Worm (Caenorhabditis elegans) whole organism, L1 larva: ENCODE results near the gene acr-9.

Source experiments
- C04F5.9 ChIP-seq: sonication (generic microtip); optimal IDR thresholded peaks from 2 replicates; lab custom pipeline; 2016; ENCODE audit warnings: missing genetic modification characterization, missing compliant biosample characterization
- F16B12.6 ChIP-seq: fragments of 150-350 bp; optimal IDR thresholded peaks from 2 replicates; lab custom pipeline; 2014; ENCODE audit warnings: missing biosample characterization, missing genetic modification characterization
- alr-1 ChIP-seq: fragments of 200-800 bp; sonication (Bioruptor generic); optimal IDR thresholded peaks from 2 replicates; lab custom pipeline; 2018; ENCODE audit warnings: borderline replicate concordance, mild to moderate bottlenecking, missing genetic modification characterization, missing compliant biosample characterization
- aly-2 ChIP-seq: fragments of 150-350 bp; optimal IDR thresholded peaks from 2 replicates; lab custom pipeline; 2014; ENCODE audit warnings: missing biosample characterization, missing genetic modification characterization
- ama-1 ChIP-seq: fragments of 150-350 bp; optimal IDR thresholded peaks from 2 replicates; lab custom pipeline; 2014
- blmp-1 ChIP-seq: fragments of 150-350 bp; optimal IDR thresholded peaks from 2 replicates; lab custom pipeline; 2014; ENCODE audit warnings: missing biosample characterization, missing genetic modification characterization
- ceh-82 ChIP-seq, 3 experiments: fragments of 150-350 bp in 1 of 3; sonication (generic microtip) in 2 of 3; optimal IDR thresholded peaks; 2 replicates each; lab custom pipeline; 2014 to 2017; ENCODE audit warnings: missing biosample characterization in 3 of 3, missing genetic modification characterization in 3 of 3
- ces-1 ChIP-seq: fragments of 150-350 bp; optimal IDR thresholded peaks from 2 replicates; lab custom pipeline; 2014; ENCODE audit warnings: missing biosample characterization, missing genetic modification reagents, missing genetic modification characterization
- efl-3 ChIP-seq: fragments of 200-800 bp; sonication (Bioruptor generic); optimal IDR thresholded peaks from 2 replicates; lab custom pipeline; 2018; ENCODE audit warnings: mild to moderate bottlenecking, missing genetic modification characterization, missing compliant biosample characterization
- egl-13 ChIP-seq: sonication (generic microtip); optimal IDR thresholded peaks from 2 replicates; lab custom pipeline; 2016; ENCODE audit warnings: missing genotype, missing genetic modification reagents, missing genetic modification characterization, missing compliant biosample characterization
- elt-2 ChIP-seq: sonication (generic microtip); optimal IDR thresholded peaks from 2 replicates; lab custom pipeline; 2016; ENCODE audit warnings: missing genetic modification characterization, mild to moderate bottlenecking, inconsistent platforms, missing compliant biosample characterization, missing genetic modification reagents
- elt-3 ChIP-seq, 6 experiments: fragments of 150-350 bp in 1 of 6; sonication (generic microtip); optimal IDR thresholded peaks; 2 replicates each; lab custom pipeline; 2017 to 2018; ENCODE audit warnings: missing biosample characterization in 6 of 6, missing genetic modification characterization in 6 of 6, inconsistent platforms in 1 of 6
- ets-5 ChIP-seq: fragments of 200-800 bp; sonication (Bioruptor generic); IDR thresholded peaks from 2 replicates; pipeline ENCODE4 v1.3.6; 2022; ENCODE audit warnings: missing genetic modification characterization, missing compliant biosample characterization
- fkh-8 ChIP-seq: sonication (generic microtip); optimal IDR thresholded peaks from 2 replicates; lab custom pipeline; 2016; ENCODE audit warnings: mild to moderate bottlenecking, missing genetic modification characterization, missing compliant biosample characterization
- grh-1 ChIP-seq: fragments of 200-800 bp; sonication (Bioruptor generic); IDR thresholded peaks from 2 replicates; pipeline ENCODE4 v1.3.6; 2022; ENCODE audit warnings: missing genetic modification reagents, missing genetic modification characterization, missing compliant biosample characterization
- hpl-2 ChIP-seq: fragments of 150-350 bp; optimal IDR thresholded peaks from 2 replicates; lab custom pipeline; 2014; ENCODE audit warnings: missing biosample characterization, missing genetic modification reagents, missing genetic modification characterization
- irx-1 ChIP-seq: sonication (generic microtip); optimal IDR thresholded peaks from 2 replicates; lab custom pipeline; 2016; ENCODE audit warnings: missing genetic modification characterization, missing compliant biosample characterization
- isw-1 ChIP-seq: fragments of 200-800 bp; sonication (Bioruptor generic); IDR thresholded peaks from 2 replicates; pipeline ENCODE4 v1.3.6; 2022; ENCODE audit warnings: missing genetic modification characterization, missing compliant biosample characterization
- jun-1 ChIP-seq: fragments of 150-350 bp; optimal IDR thresholded peaks from 2 replicates; lab custom pipeline; 2014; ENCODE audit warnings: missing biosample characterization, missing genetic modification reagents, missing genetic modification characterization
- lin-14 ChIP-seq: fragments of 200-800 bp; sonication (Bioruptor generic); optimal IDR thresholded peaks from 2 replicates; lab custom pipeline; 2018; ENCODE audit warnings: mild to moderate bottlenecking, missing genetic modification characterization, moderate library complexity, missing compliant biosample characterization
- lin-35 ChIP-seq, 2 experiments: fragments of 150-350 bp; optimal IDR thresholded peaks; 2 replicates each; lab custom pipeline; 2014; ENCODE audit warnings: missing biosample characterization in 2 of 2, missing genetic modification characterization in 2 of 2, missing genetic modification reagents in 2 of 2
- lir-3 ChIP-seq: sonication (generic microtip); optimal IDR thresholded peaks from 2 replicates; lab custom pipeline; 2016; ENCODE audit warnings: mild to moderate bottlenecking, missing genetic modification characterization, moderate library complexity, missing compliant biosample characterization; ENCODE audit not compliant: poor library complexity
- lsy-2 ChIP-seq, 2 experiments: fragments of 150-350 bp; optimal IDR thresholded peaks; 2 replicates each; lab custom pipeline; 2014; ENCODE audit warnings: missing biosample characterization in 2 of 2, missing genetic modification characterization in 2 of 2
- mep-1 ChIP-seq: fragments of 150-350 bp; optimal IDR thresholded peaks from 2 replicates; lab custom pipeline; 2014; ENCODE audit warnings: missing biosample characterization, missing genetic modification characterization
- nhr-12 ChIP-seq: sonication (generic microtip); optimal IDR thresholded peaks from 2 replicates; lab custom pipeline; 2017; ENCODE audit warnings: missing biosample characterization, missing genetic modification characterization
- nhr-20 ChIP-seq: sonication (generic microtip); optimal IDR thresholded peaks from 2 replicates; lab custom pipeline; 2016; ENCODE audit warnings: mild to moderate bottlenecking, missing genetic modification characterization, missing compliant biosample characterization
- nhr-237 ChIP-seq: fragments of 150-350 bp; optimal IDR thresholded peaks from 2 replicates; lab custom pipeline; 2014; ENCODE audit warnings: missing biosample characterization, missing genetic modification characterization
- nhr-28 ChIP-seq: fragments of 150-350 bp; optimal IDR thresholded peaks from 2 replicates; lab custom pipeline; 2014; ENCODE audit warnings: missing biosample characterization, missing genetic modification characterization
- nhr-71 ChIP-seq: sonication (generic microtip); optimal IDR thresholded peaks from 2 replicates; lab custom pipeline; 2016; ENCODE audit warnings: mild to moderate bottlenecking, missing genetic modification characterization, moderate library complexity, missing compliant biosample characterization
- nhr-77 ChIP-seq: fragments of 150-350 bp; optimal IDR thresholded peaks from 2 replicates; lab custom pipeline; 2014; ENCODE audit warnings: missing biosample characterization, missing genetic modification characterization
- nhr-84 ChIP-seq: sonication (generic microtip); optimal IDR thresholded peaks from 2 replicates; lab custom pipeline; 2017; ENCODE audit warnings: missing biosample characterization, missing genetic modification characterization
- nhr-85 ChIP-seq: sonication (generic microtip); peaks from one replicate; lab custom pipeline; 2016; ENCODE audit warnings: missing genetic modification characterization, inconsistent platforms, missing compliant biosample characterization
- pag-3 ChIP-seq: sonication (generic microtip); optimal IDR thresholded peaks from 2 replicates; lab custom pipeline; 2017; ENCODE audit warnings: missing genetic modification characterization, mild to moderate bottlenecking, missing compliant biosample characterization, antibody characterized with exemption, borderline replicate concordance; ENCODE audit not compliant: insufficient read depth
- pqm-1 ChIP-seq: sonication (generic microtip); optimal IDR thresholded peaks from 3 replicates; lab custom pipeline; 2017; ENCODE audit warnings: missing biosample characterization, missing genetic modification characterization
- rnt-1 ChIP-seq: sonication (generic microtip); optimal IDR thresholded peaks from 2 replicates; lab custom pipeline; 2016; ENCODE audit warnings: mild to moderate bottlenecking, missing genetic modification characterization, moderate library complexity, missing compliant biosample characterization
- skn-1 ChIP-seq: fragments of 150-350 bp; optimal IDR thresholded peaks from 2 replicates; lab custom pipeline; 2014; ENCODE audit warnings: missing biosample characterization, missing genetic modification characterization
- snpc-4 ChIP-seq: fragments of 150-350 bp; optimal IDR thresholded peaks from 2 replicates; lab custom pipeline; 2014; ENCODE audit warnings: missing biosample characterization, missing genetic modification characterization
- snu-23 ChIP-seq: sonication (generic microtip); optimal IDR thresholded peaks from 2 replicates; lab custom pipeline; 2016; ENCODE audit warnings: missing genetic modification characterization, missing compliant biosample characterization
- sox-4 ChIP-seq: sonication (generic microtip); optimal IDR thresholded peaks from 2 replicates; lab custom pipeline; 2016; ENCODE audit warnings: missing genetic modification characterization, missing compliant biosample characterization
- sptf-1 ChIP-seq: fragments of 150-350 bp; optimal IDR thresholded peaks from 2 replicates; lab custom pipeline; 2014; ENCODE audit warnings: missing biosample characterization, missing genetic modification characterization
- sup-37 ChIP-seq: fragments of 200-800 bp; sonication (Bioruptor generic); optimal IDR thresholded peaks from 2 replicates; lab custom pipeline; 2018; ENCODE audit warnings: mild to moderate bottlenecking, missing genetic modification characterization, missing compliant biosample characterization
- tlp-1 ChIP-seq: fragments of 150-350 bp; optimal IDR thresholded peaks from 2 replicates; lab custom pipeline; 2014; ENCODE audit warnings: missing biosample characterization, missing genetic modification characterization
- unc-130 ChIP-seq: fragments of 150-350 bp; optimal IDR thresholded peaks from 2 replicates; lab custom pipeline; 2017; ENCODE audit warnings: missing biosample characterization, missing genetic modification characterization, inconsistent platforms
- unc-30 ChIP-seq: sonication (generic microtip); optimal IDR thresholded peaks from 2 replicates; lab custom pipeline; 2017; ENCODE audit warnings: missing biosample characterization, missing genetic modification characterization
- xbp-1 ChIP-seq: sonication (generic microtip); optimal IDR thresholded peaks from 2 replicates; lab custom pipeline; 2016; ENCODE audit warnings: missing genetic modification characterization, missing compliant biosample characterization
- zag-1 ChIP-seq: fragments of 150-350 bp; optimal IDR thresholded peaks from 2 replicates; lab custom pipeline; 2014; ENCODE audit warnings: missing biosample characterization, missing genetic modification characterization

Gene acr-9

DNA sequence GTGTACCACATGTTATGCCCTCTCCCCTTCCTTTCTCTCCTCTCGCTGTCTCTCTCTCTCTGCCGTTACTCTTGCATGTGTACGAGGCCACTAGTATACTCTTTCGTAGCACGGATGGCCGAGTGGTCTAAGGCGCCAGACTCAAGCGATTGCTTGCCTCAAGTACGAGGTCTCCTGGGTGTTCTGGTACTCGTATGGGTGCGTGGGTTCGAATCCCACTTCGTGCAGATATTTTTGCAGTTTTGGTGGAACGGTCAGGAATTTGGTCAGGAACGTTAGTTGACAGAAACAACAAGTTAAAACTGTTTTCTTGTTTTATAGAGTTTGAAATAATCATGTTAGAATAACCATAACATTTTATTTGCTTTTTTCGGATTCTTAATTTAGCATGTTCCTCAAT is 18.7 kb upstream of the acr-9 start (continued):
- TF ChIP-seq zag-1 (tag; lab: Kevin White, UChicago) = no peak
- no peak for TF ChIP-seq pqm-1
- peak; percentile 83 for TF ChIP-seq fkh-8 (tag; lab: Kevin White, UChicago)
- TF ChIP-seq lin-35 (GFP tag; optimal IDR thresholded peaks at IDR 0.05; lab: Kevin White, UChicago) = peak; percentile 40 to 83
- peak; percentile 2 for TF ChIP-seq efl-3 (GFP tag; lab: Kevin White, UChicago)
- TF ChIP-seq nhr-77 (tag; lab: Kevin White, UChicago) = peak; percentile 79
- peak; percentile 55 for TF ChIP-seq isw-1
- peak; percentile 27 for TF ChIP-seq hpl-2
- no peak for TF ChIP-seq nhr-237
- peak; percentile 90 for TF ChIP-seq rnt-1
- TF ChIP-seq xbp-1 = peak; percentile 82
- TF ChIP-seq unc-30 = no peak
- no peak for TF ChIP-seq nhr-84 (tag; lab: Kevin White, UChicago)
- peak; percentile 75 for TF ChIP-seq skn-1 (tag; lab: Kevin White, UChicago)

DNA sequence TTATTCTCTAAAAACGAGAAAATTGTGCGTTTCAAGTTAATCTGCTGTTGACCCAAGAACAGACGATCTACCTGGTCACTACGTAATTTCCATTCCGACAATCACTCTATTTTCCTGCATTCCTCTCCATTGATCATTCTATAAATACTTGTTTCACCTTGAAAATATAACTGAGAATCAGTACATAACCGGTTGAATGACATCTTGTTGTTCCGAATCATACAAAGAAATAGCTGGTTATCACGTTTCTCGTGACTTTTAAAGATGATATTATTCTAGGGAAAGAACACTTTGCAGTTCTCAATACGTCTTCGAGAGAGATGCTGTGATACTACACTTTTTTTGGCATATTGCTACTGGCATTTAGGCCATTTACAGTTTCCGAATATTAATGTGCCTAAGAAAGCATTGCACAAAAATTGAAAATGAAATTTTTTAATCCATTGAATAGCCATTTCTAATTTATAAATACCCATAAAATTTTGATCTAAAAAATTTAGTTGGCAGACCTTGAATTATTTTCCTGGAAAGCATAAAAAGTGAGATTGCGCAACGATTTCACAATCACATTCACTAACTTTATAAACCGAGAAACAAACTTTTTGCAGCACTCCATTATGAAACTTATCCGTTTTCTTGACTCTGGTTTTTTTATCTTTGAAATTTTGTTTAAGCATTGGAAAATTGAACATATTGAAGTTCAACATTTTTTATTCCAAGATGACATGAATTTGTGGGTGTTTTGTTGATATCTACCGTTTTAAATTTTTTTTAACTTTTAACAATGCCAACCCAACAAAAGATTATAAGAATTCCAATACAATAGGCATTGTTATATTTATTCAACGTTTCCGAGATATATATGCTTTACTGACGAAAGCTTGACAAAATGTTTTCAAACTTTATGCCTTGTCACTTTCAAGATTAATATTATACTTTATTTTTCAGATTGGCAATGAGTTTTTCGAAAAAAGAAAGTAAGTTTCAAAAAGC is 17.2 kb upstream of the acr-9 start, which contains the start of gene C04A11.5:
Gene C04A11.5, plus strand, starts transcription at position 943 of the 993 bp plus-strand sequence.
- TF ChIP-seq pag-3 (tag; lab: Kevin White, UChicago) = peak; percentile 6
- TF ChIP-seq sptf-1 = no peak
- peak; percentile 36 for TF ChIP-seq nhr-71 (tag; lab: Kevin White, UChicago)
- TF ChIP-seq nhr-28 = no peak
- no peak for TF ChIP-seq sup-37 (GFP tag; lab: Kevin White, UChicago)
- TF ChIP-seq grh-1 (GFP tag; lab: Robert Waterston, UW) = peak; percentile 76
- peak in 2 of 6 experiments; percentile 69 to 84 for TF ChIP-seq elt-3 (tag; optimal IDR thresholded peaks at IDR 0.05; lab: Kevin White, UChicago)
- peak; percentile 70 for TF ChIP-seq nhr-20 (tag; lab: Kevin White, UChicago)
- TF ChIP-seq lin-35 (GFP tag; optimal IDR thresholded peaks at IDR 0.05; lab: Kevin White, UChicago) = peak in 1 of 2 experiments; percentile 4
- no peak for TF ChIP-seq ces-1 (GFP tag; lab: Kevin White, UChicago)
- peak in 1 of 2 experiments; percentile 5 for TF ChIP-seq lsy-2 (tag; optimal IDR thresholded peaks at IDR 0.05; lab: Kevin White, UChicago)
- TF ChIP-seq blmp-1 = peak; percentile 9
- no peak for TF ChIP-seq ceh-82 (tag; optimal IDR thresholded peaks at IDR 0.05; lab: Kevin White, UChicago)
- TF ChIP-seq nhr-85 (tag; lab: Kevin White, UChicago) = peak; percentile 90
- peak; percentile 1 for TF ChIP-seq mep-1
- TF ChIP-seq ama-1 (lab: Kevin White, UChicago) = no peak
- TF ChIP-seq lin-14 (GFP tag; lab: Kevin White, UChicago) = peak; percentile 73
- peak; percentile 35 for TF ChIP-seq snu-23 (GFP tag; lab: Kevin White, UChicago)

DNA sequence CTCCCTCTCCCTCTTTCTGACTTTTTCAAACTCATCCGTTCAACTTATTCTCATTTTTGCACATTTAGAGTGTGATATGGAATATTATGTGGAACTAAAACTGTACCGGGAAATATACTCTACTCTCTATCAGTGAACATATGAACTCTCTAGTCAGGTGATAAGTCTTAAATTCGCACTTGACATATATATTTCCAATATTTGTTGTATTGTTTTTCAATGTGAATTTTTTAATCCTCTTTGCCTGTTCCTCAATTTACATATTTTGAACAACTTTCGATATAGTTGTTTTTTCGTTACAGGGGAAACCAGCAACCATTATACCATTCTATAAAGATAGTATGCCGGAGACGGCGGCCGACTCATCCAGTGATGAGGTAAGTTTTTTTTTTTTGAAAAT is 13.5 kb upstream of the acr-9 start, which contains the start of gene C04A11.1:
Gene C04A11.1, plus strand, starts transcription at position 301 of the 400 bp plus-strand sequence.
- TF ChIP-seq ets-5 (GFP tag; lab: Robert Waterston, UW) (no peak), F16B12.6 (tag; lab: Kevin White, UChicago) (no peak), tlp-1 (tag; lab: Kevin White, UChicago) (no peak), lir-3 (tag; lab: Kevin White, UChicago) (no peak), zag-1 (tag; lab: Kevin White, UChicago) (no peak), alr-1 (no peak), ceh-82 (tag; optimal IDR thresholded peaks at IDR 0.05; lab: Kevin White, UChicago) (no peak), irx-1 (tag; lab: Kevin White, UChicago) (no peak), unc-130 (tag; lab: Kevin White, UChicago) (no peak), nhr-12 (tag; lab: Kevin White, UChicago) (no peak), aly-2 (tag; lab: Kevin White, UChicago) (no peak), jun-1 (tag; lab: Kevin White, UChicago) (no peak), sox-4 (tag; lab: Kevin White, UChicago) (no peak), elt-2 (tag; lab: Kevin White, UChicago) (no peak), grh-1 (GFP tag; lab: Robert Waterston, UW) (no peak), snpc-4 (tag; lab: Kevin White, UChicago) (no peak), egl-13 (tag; lab: Kevin White, UChicago) (no peak), nhr-84 (tag; lab: Kevin White, UChicago) (no peak), C04F5.9 (tag; lab: Kevin White, UChicago) (no peak)
